Fruit fly (Drosophila melanogaster) whole organism, embryonic: ENCODE results near the gene Nak.

ENCODE experiments used
- Bteb2 ChIP-seq: fragments of 200-800 bp; sonication (Bioruptor generic); optimal IDR thresholded peaks from 2 replicates; lab custom pipeline; 2016; ENCODE audit warnings: missing biosample characterization, missing genetic modification characterization
- CG10431 ChIP-seq: fragments of 200-800 bp; sonication (Bioruptor generic); optimal IDR thresholded peaks from 3 replicates; lab custom pipeline; 2018; ENCODE audit warnings: missing biosample characterization, mild to moderate bottlenecking, missing genetic modification characterization
- CG10654 ChIP-seq: fragments of 200-800 bp; sonication (Bioruptor generic); optimal IDR thresholded peaks from 2 replicates; lab custom pipeline; 2016; ENCODE audit warnings: missing biosample characterization, missing genetic modification characterization
- CG11247 ChIP-seq: fragments of 200-800 bp; sonication (Bioruptor generic); IDR thresholded peaks from 2 replicates; pipeline ENCODE4 v1.3.6; 2022; ENCODE audit warnings: missing biosample characterization, missing genetic modification characterization
- CG11456 ChIP-seq: fragments of 200-800 bp; sonication (Bioruptor generic); IDR thresholded peaks from 3 replicates; pipeline ENCODE4 v1.3.6; 2022; ENCODE audit warnings: missing biosample characterization, missing genetic modification characterization
- CG12104 ChIP-seq: fragments of 200-800 bp; sonication (Bioruptor generic); optimal IDR thresholded peaks from 3 replicates; lab custom pipeline; 2016; ENCODE audit warnings: missing biosample characterization, missing genetic modification characterization
- CG12769 ChIP-seq: fragments of 200-800 bp; sonication (Bioruptor generic); optimal IDR thresholded peaks from 2 replicates; lab custom pipeline; 2019; ENCODE audit warnings: missing biosample characterization, mild to moderate bottlenecking, missing genetic modification characterization, moderate library complexity
- CG14441 ChIP-seq: fragments of 200-800 bp; sonication (Bioruptor generic); IDR thresholded peaks from 2 replicates; pipeline ENCODE4 v1.3.6; 2022; ENCODE audit warnings: missing biosample characterization, missing genetic modification characterization
- CG17612 ChIP-seq: fragments of 200-800 bp; sonication (Bioruptor generic); IDR thresholded peaks from 2 replicates; pipeline ENCODE4 v1.3.6; 2022; ENCODE audit warnings: missing biosample characterization, missing genetic modification characterization
- CG32772 ChIP-seq: fragments of 200-800 bp; sonication (Bioruptor generic); IDR thresholded peaks from 2 replicates; pipeline ENCODE4 v1.3.6; 2022; ENCODE audit warnings: missing biosample characterization, missing genetic modification characterization
- CG3407 ChIP-seq: fragments of 200-800 bp; sonication (Bioruptor generic); optimal IDR thresholded peaks from 2 replicates; lab custom pipeline; 2018; ENCODE audit warnings: missing biosample characterization, mild to moderate bottlenecking, missing genetic modification characterization
- CG34376 ChIP-seq: fragments of 200-800 bp; sonication (Bioruptor generic); optimal IDR thresholded peaks from 2 replicates; lab custom pipeline; 2018; ENCODE audit warnings: missing biosample characterization, mild to moderate bottlenecking, missing genetic modification characterization
- CG4282 ChIP-seq: fragments of 200-800 bp; sonication (Bioruptor generic); optimal IDR thresholded peaks from 2 replicates; lab custom pipeline; 2016; ENCODE audit warnings: missing biosample characterization, missing genetic modification characterization
- CG4404 ChIP-seq: fragments of 200-800 bp; sonication (Bioruptor generic); IDR thresholded peaks from 2 replicates; pipeline ENCODE4 v1.3.6; 2022; ENCODE audit warnings: missing biosample characterization, missing genetic modification characterization
- CG4617 ChIP-seq: fragments of 200-800 bp; sonication (Bioruptor generic); optimal IDR thresholded peaks from 3 replicates; lab custom pipeline; 2016; ENCODE audit warnings: missing biosample characterization, missing genetic modification characterization, borderline replicate concordance
- CG6683 ChIP-seq: fragments of 200-800 bp; sonication (Bioruptor generic); optimal IDR thresholded peaks from 2 replicates; lab custom pipeline; 2017; ENCODE audit warnings: missing biosample characterization, mild to moderate bottlenecking, missing genetic modification characterization, missing genetic modification reagents
- CG7556 ChIP-seq: fragments of 200-800 bp; sonication (Bioruptor generic); optimal IDR thresholded peaks from 2 replicates; lab custom pipeline; 2017; ENCODE audit warnings: missing biosample characterization, mild to moderate bottlenecking, missing genetic modification characterization
- CG8089 ChIP-seq: fragments of 200-800 bp; sonication (Bioruptor generic); optimal IDR thresholded peaks from 3 replicates; lab custom pipeline; 2016; ENCODE audit warnings: missing biosample characterization, missing genetic modification characterization
- D ChIP-seq, 2 experiments: fragments of 200-800 bp in 1 of 2; fragments of >200 bp in 1 of 2; sonication (Bioruptor generic) in 1 of 2; optimal IDR thresholded peaks; 2 replicates in 1 of 2; 3 replicates in 1 of 2; lab custom pipeline; 2017; ENCODE audit warnings: mild to moderate bottlenecking in 1 of 2, missing biosample characterization in 1 of 2, missing genetic modification characterization in 1 of 2, missing genetic modification reagents in 1 of 2
- D19B ChIP-seq: fragments of 200-800 bp; sonication (Bioruptor generic); optimal IDR thresholded peaks from 2 replicates; lab custom pipeline; 2017; ENCODE audit warnings: missing biosample characterization, mild to moderate bottlenecking, missing genetic modification characterization
- Dbx ChIP-seq: fragments of 200-800 bp; sonication (Bioruptor generic); IDR thresholded peaks from 3 replicates; pipeline ENCODE4 v1.3.6; 2022; ENCODE audit warnings: missing biosample characterization, missing genetic modification characterization
- Dip2 ChIP-seq: fragments of 200-800 bp; sonication (Bioruptor generic); IDR thresholded peaks from 2 replicates; pipeline ENCODE4 v1.3.6; 2022; ENCODE audit warnings: missing biosample characterization, missing genetic modification characterization
- ERR ChIP-seq: fragments of 200-800 bp; sonication (Bioruptor generic); optimal IDR thresholded peaks from 2 replicates; lab custom pipeline; 2016; ENCODE audit warnings: missing biosample characterization, missing genetic modification characterization
- Fer3 ChIP-seq: fragments of 200-800 bp; sonication (Bioruptor generic); optimal IDR thresholded peaks from 2 replicates; lab custom pipeline; 2018; ENCODE audit warnings: missing biosample characterization, mild to moderate bottlenecking, missing genetic modification characterization, moderate library complexity
- HLHmδ ChIP-seq: fragments of 200-800 bp; sonication (Bioruptor generic); optimal IDR thresholded peaks from 2 replicates; lab custom pipeline; 2018; ENCODE audit warnings: missing biosample characterization, mild to moderate bottlenecking, missing genetic modification characterization, moderate library complexity
- Hr39 ChIP-seq: fragments of >200 bp; optimal IDR thresholded peaks from 2 replicates; lab custom pipeline; 2017
- Hsf ChIP-seq: fragments of 200-800 bp; sonication (Bioruptor generic); optimal IDR thresholded peaks from 3 replicates; lab custom pipeline; 2016; ENCODE audit warnings: missing biosample characterization, missing genetic modification characterization
- MBD-R2 ChIP-seq: fragments of 200-800 bp; sonication (Bioruptor generic); IDR thresholded peaks from 2 replicates; pipeline ENCODE4 v1.3.6; 2022; ENCODE audit warnings: missing biosample characterization, missing genetic modification characterization
- Mad ChIP-seq: fragments of 200-800 bp; sonication (Bioruptor generic); optimal IDR thresholded peaks from 2 replicates; lab custom pipeline; 2016; ENCODE audit warnings: missing biosample characterization, missing genetic modification characterization
- Myb ChIP-seq: fragments of 200-800 bp; sonication (Bioruptor generic); optimal IDR thresholded peaks from 2 replicates; lab custom pipeline; 2016; ENCODE audit warnings: missing biosample characterization, missing genetic modification characterization
- NC2α ChIP-seq: fragments of 200-800 bp; sonication (Bioruptor generic); optimal IDR thresholded peaks from 2 replicates; lab custom pipeline; 2016; ENCODE audit warnings: missing biosample characterization, missing genetic modification characterization
- Scr ChIP-seq: fragments of 200-800 bp; sonication (Bioruptor generic); IDR thresholded peaks from 2 replicates; pipeline ENCODE4 v1.3.6; 2022; ENCODE audit warnings: missing biosample characterization, missing genetic modification characterization; ENCODE audit not compliant: partially characterized antibody
- Spps ChIP-seq: fragments of 200-800 bp; sonication (Bioruptor generic); optimal IDR thresholded peaks from 2 replicates; lab custom pipeline; 2018; ENCODE audit warnings: missing biosample characterization, mild to moderate bottlenecking, missing genetic modification characterization
- Xrp1 ChIP-seq: fragments of 200-800 bp; sonication (Bioruptor generic); IDR thresholded peaks from 2 replicates; pipeline ENCODE4 v1.3.6; 2022; ENCODE audit warnings: missing biosample characterization, missing genetic modification characterization
- ab ChIP-seq: fragments of 200-800 bp; sonication (Bioruptor generic); optimal IDR thresholded peaks from 2 replicates; lab custom pipeline; 2016; ENCODE audit warnings: missing biosample characterization, missing genetic modification characterization
- az2 ChIP-seq: fragments of 200-800 bp; sonication (Bioruptor generic); optimal IDR thresholded peaks from 3 replicates; lab custom pipeline; 2016; ENCODE audit warnings: missing biosample characterization, missing genetic modification characterization
- chm ChIP-seq: fragments of 200-800 bp; sonication (Bioruptor generic); IDR thresholded peaks from 2 replicates; pipeline ENCODE4 v1.3.6; 2022; ENCODE audit warnings: missing biosample characterization, missing genetic modification characterization
- crc ChIP-seq: fragments of 200-800 bp; sonication (Bioruptor generic); optimal IDR thresholded peaks from 2 replicates; lab custom pipeline; 2016; ENCODE audit warnings: missing biosample characterization, missing genetic modification characterization
- fd64A ChIP-seq: fragments of 200-800 bp; sonication (Bioruptor generic); optimal IDR thresholded peaks from 3 replicates; lab custom pipeline; 2018; ENCODE audit warnings: missing biosample characterization, mild to moderate bottlenecking, missing genetic modification characterization
- grn ChIP-seq: fragments of 200-800 bp; sonication (Bioruptor generic); optimal IDR thresholded peaks from 3 replicates; lab custom pipeline; 2017; ENCODE audit warnings: missing biosample characterization, missing genetic modification characterization
- gsb ChIP-seq: fragments of 200-800 bp; sonication (Bioruptor generic); IDR thresholded peaks from 2 replicates; pipeline ENCODE4 v1.3.6; 2022; ENCODE audit warnings: missing biosample characterization, missing genetic modification characterization
- kah ChIP-seq: fragments of 200-800 bp; sonication (Bioruptor generic); optimal IDR thresholded peaks from 2 replicates; lab custom pipeline; 2018; ENCODE audit warnings: missing biosample characterization, mild to moderate bottlenecking, missing genetic modification characterization
- mam ChIP-seq: fragments of 200-800 bp; sonication (Bioruptor generic); optimal IDR thresholded peaks from 3 replicates; lab custom pipeline; 2016; ENCODE audit warnings: missing biosample characterization, missing genetic modification characterization
- pho ChIP-seq: fragments of 200-800 bp; sonication (Bioruptor generic); optimal IDR thresholded peaks from 2 replicates; lab custom pipeline; 2016; ENCODE audit warnings: missing biosample characterization, missing genetic modification characterization
- psq ChIP-seq: fragments of 200-800 bp; sonication (Bioruptor generic); optimal IDR thresholded peaks from 2 replicates; lab custom pipeline; 2017; ENCODE audit warnings: missing biosample characterization, missing genetic modification characterization
- sd ChIP-seq: fragments of 200-800 bp; sonication (Bioruptor generic); optimal IDR thresholded peaks from 3 replicates; lab custom pipeline; 2018; ENCODE audit warnings: missing biosample characterization, mild to moderate bottlenecking, missing genetic modification characterization, moderate library complexity
- trem ChIP-seq: fragments of 200-800 bp; optimal IDR thresholded peaks from 3 replicates; lab custom pipeline; 2019; ENCODE audit warnings: missing biosample characterization, mild to moderate bottlenecking, missing genetic modification characterization, moderate library complexity
- twi ChIP-seq: fragments of 200-800 bp; optimal IDR thresholded peaks from 2 replicates; lab custom pipeline; 2019; ENCODE audit warnings: missing biosample characterization, mild to moderate bottlenecking, missing genetic modification characterization, moderate library complexity
- z ChIP-seq: fragments of 200-800 bp; sonication (Bioruptor generic); IDR thresholded peaks from 3 replicates; pipeline ENCODE4 v1.3.6; 2022; ENCODE audit warnings: missing biosample characterization, missing genetic modification characterization
- zfh1 ChIP-seq: fragments of 200-800 bp; sonication (Bioruptor generic); IDR thresholded peaks from 3 replicates; pipeline ENCODE4 v1.3.6; 2022; ENCODE audit warnings: missing biosample characterization, missing genetic modification characterization

Nak gene

DNA sequence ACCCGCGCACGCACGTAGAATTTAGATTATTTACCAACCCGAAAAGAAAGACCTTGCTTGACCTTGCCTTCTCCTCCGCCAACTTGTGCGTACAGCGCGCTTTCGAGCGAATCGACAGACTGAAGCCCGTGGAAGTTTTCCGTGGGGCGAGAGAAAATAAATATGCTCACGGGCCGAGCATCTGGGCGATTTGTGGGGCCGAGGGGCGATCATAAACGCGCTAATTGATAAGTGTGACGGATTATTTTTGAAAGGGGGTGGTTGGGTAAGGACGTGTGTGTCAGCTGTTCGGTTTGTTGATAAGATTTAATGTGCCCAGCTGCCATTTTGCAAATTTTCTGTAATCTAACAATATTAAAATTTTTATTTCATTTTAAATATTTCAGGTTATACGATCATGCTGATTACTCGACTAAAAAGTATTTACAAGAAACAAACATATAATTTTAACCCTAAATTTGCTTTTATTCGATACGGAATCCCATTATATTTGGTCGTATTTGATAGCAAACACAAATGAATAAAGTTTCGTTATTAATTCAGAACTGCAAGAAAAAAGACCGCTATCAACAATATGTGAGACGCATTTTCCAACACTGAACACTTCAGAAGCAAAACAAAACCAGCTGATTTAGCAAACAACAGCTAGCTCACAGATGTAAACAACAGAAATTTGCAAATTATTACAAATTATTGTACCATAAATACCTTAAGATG lies 5.7 kb upstream of the Nak start, which contains the start of the genes L2HGDH and CG10431 (continued):
- peak; percentile 26; the same call in 1 of the 2 replicates for TF ChIP-seq CG11247
- peak; percentile 23 for TF ChIP-seq Spps (tag; lab: Kevin White, UChicago)
- TF ChIP-seq az2 (GFP tag; lab: Kevin White, UChicago): peak; percentile 57
- TF ChIP-seq CG14441 (GFP tag; lab: Robert Waterston, UW): peak; percentile 40; the same call in 1 of the 2 replicates
- no peak for TF ChIP-seq Dip2 (GFP tag; lab: Robert Waterston, UW)
- peak; percentile 67 for TF ChIP-seq CG7556 (GFP tag; lab: Kevin White, UChicago)
- TF ChIP-seq MBD-R2: peak; percentile 63
- TF ChIP-seq crc (GFP tag; lab: Kevin White, UChicago): no peak
- TF ChIP-seq D19B (GFP tag; lab: Kevin White, UChicago): peak; percentile 15
- no peak for TF ChIP-seq Hr39 (lab: Kevin White, UChicago)
- TF ChIP-seq kah (GFP tag; lab: Kevin White, UChicago): peak; percentile 11
- TF ChIP-seq ab (GFP tag; lab: Kevin White, UChicago): no peak
- TF ChIP-seq z: no peak
- peak; percentile 11 for TF ChIP-seq Fer3 (tag; lab: Kevin White, UChicago)
- peak; percentile 31 for TF ChIP-seq D (optimal IDR thresholded peaks at IDR 0.05; lab: Kevin White, UChicago)
- TF ChIP-seq D (GFP tag; optimal IDR thresholded peaks at IDR 0.05; lab: Kevin White, UChicago): peak; percentile 57
- TF ChIP-seq chm (GFP tag; lab: Robert Waterston, UW): no peak
- peak; percentile 21 for TF ChIP-seq mam (GFP tag; lab: Kevin White, UChicago)
- peak; percentile 31 for TF ChIP-seq Mad (GFP tag; lab: Kevin White, UChicago)
- TF ChIP-seq sd (tag; lab: Kevin White, UChicago): peak; percentile 62
- no peak for TF ChIP-seq psq (GFP tag; lab: Kevin White, UChicago)
- peak; percentile 11 for TF ChIP-seq Myb (GFP tag; lab: Kevin White, UChicago)
- no peak for TF ChIP-seq CG4404 (GFP tag; lab: Robert Waterston, UW)
- TF ChIP-seq CG6683 (GFP tag; lab: Kevin White, UChicago): no peak
- TF ChIP-seq pho (GFP tag; lab: Kevin White, UChicago): peak; percentile 10
- 0 out of 3 replicates have a peak, but pooled peaks have one; percentile 27 for TF ChIP-seq Dbx (GFP tag; lab: Robert Waterston, UW)
- TF ChIP-seq zfh1 (GFP tag; lab: Robert Waterston, UW): 0 out of 3 replicates have a peak, but pooled peaks have one; percentile 32
- TF ChIP-seq ERR: peak; percentile 99
- peak; percentile 65 for TF ChIP-seq Bteb2 (GFP tag; lab: Kevin White, UChicago)
- TF ChIP-seq gsb (GFP tag; lab: Robert Waterston, UW): no peak
- TF ChIP-seq Xrp1 (GFP tag; lab: Robert Waterston, UW): peak; percentile 36; the same call in 1 of the 2 replicates
- TF ChIP-seq trem (tag; lab: Kevin White, UChicago): peak; percentile 80
- TF ChIP-seq fd64A (GFP tag; lab: Kevin White, UChicago): peak; percentile 21
- TF ChIP-seq Hsf (GFP tag; lab: Kevin White, UChicago): peak; percentile 59
- no peak for TF ChIP-seq CG32772 (GFP tag; lab: Robert Waterston, UW)
- peak; percentile 28 for TF ChIP-seq grn
- peak; percentile 91 for TF ChIP-seq CG34376 (GFP tag; lab: Kevin White, UChicago)
- no peak for TF ChIP-seq CG4282 (GFP tag; lab: Kevin White, UChicago)
- no peak for TF ChIP-seq CG17612 (GFP tag; lab: Robert Waterston, UW)
- no peak for TF ChIP-seq NC2α (GFP tag; lab: Kevin White, UChicago)
- no peak for TF ChIP-seq Scr (GFP tag; lab: Robert Waterston, UW)
- TF ChIP-seq CG12104 (GFP tag; lab: Kevin White, UChicago): peak; percentile 72
- peak; percentile 72 for TF ChIP-seq CG12769 (tag; lab: Kevin White, UChicago)
- TF ChIP-seq CG11456 (GFP tag; lab: Robert Waterston, UW): no peak
- no peak for TF ChIP-seq CG8089 (GFP tag; lab: Kevin White, UChicago)
- no peak for TF ChIP-seq CG3407 (GFP tag; lab: Kevin White, UChicago)
- TF ChIP-seq twi (tag; lab: Kevin White, UChicago): peak; percentile 49
- peak; percentile 47 for TF ChIP-seq CG10654
- no peak for TF ChIP-seq HLHmδ
- no peak for TF ChIP-seq CG4617
- peak; percentile 45 for TF ChIP-seq CG10431 (GFP tag; lab: Kevin White, UChicago)
